Fruit fly (Drosophila melanogaster) whole organism, embryonic: ENCODE data around the gene CG14326.

Experiments
- Atf6 ChIP-seq: fragments of 200-800 bp; sonication (Bioruptor generic); IDR thresholded peaks from 2 replicates; pipeline ENCODE4 v1.3.6; 2022; ENCODE audit warnings: missing biosample characterization, missing genetic modification characterization
- B-H1 ChIP-seq: fragments of 200-800 bp; sonication (Bioruptor generic); IDR thresholded peaks from 3 replicates; pipeline ENCODE4 v1.3.6; 2022; ENCODE audit warnings: missing biosample characterization, missing genetic modification characterization
- Bteb2 ChIP-seq: fragments of 200-800 bp; sonication (Bioruptor generic); optimal IDR thresholded peaks from 2 replicates; lab custom pipeline; 2016; ENCODE audit warnings: missing biosample characterization, missing genetic modification characterization
- CG10147 ChIP-seq: fragments of 200-800 bp; sonication (Bioruptor generic); optimal IDR thresholded peaks from 2 replicates; lab custom pipeline; 2019; ENCODE audit warnings: missing biosample characterization, mild to moderate bottlenecking, missing genetic modification characterization, moderate library complexity
- CG11085 ChIP-seq: fragments of 200-800 bp; sonication (Bioruptor generic); IDR thresholded peaks from 2 replicates; pipeline ENCODE4 v1.3.6; 2022; ENCODE audit warnings: missing biosample characterization, missing genetic modification characterization
- CG12104 ChIP-seq: fragments of 200-800 bp; sonication (Bioruptor generic); optimal IDR thresholded peaks from 3 replicates; lab custom pipeline; 2016; ENCODE audit warnings: missing biosample characterization, missing genetic modification characterization
- CG12659 ChIP-seq: fragments of 200-800 bp; sonication (Bioruptor generic); optimal IDR thresholded peaks from 3 replicates; lab custom pipeline; 2017; ENCODE audit warnings: mild to moderate bottlenecking, missing biosample characterization, missing genetic modification reagents, missing genetic modification characterization
- CG13775 ChIP-seq: fragments of 200-800 bp; sonication (Bioruptor generic); optimal IDR thresholded peaks from 3 replicates; lab custom pipeline; 2017; ENCODE audit warnings: missing biosample characterization, mild to moderate bottlenecking, missing genetic modification characterization
- CG14050 ChIP-seq: fragments of 200-800 bp; sonication (Bioruptor generic); IDR thresholded peaks from 3 replicates; pipeline ENCODE4 v1.3.6; 2022; ENCODE audit warnings: missing biosample characterization, missing genetic modification characterization
- CG14667 ChIP-seq: fragments of 200-800 bp; sonication (Bioruptor generic); IDR thresholded peaks from 2 replicates; pipeline ENCODE4 v1.3.6; 2022; ENCODE audit warnings: missing biosample characterization, missing genetic modification characterization
- CG16863 ChIP-seq: fragments of 200-800 bp; sonication (Bioruptor generic); optimal IDR thresholded peaks from 3 replicates; lab custom pipeline; 2016; ENCODE audit warnings: missing biosample characterization, missing genetic modification characterization
- CG17612 ChIP-seq: fragments of 200-800 bp; sonication (Bioruptor generic); IDR thresholded peaks from 2 replicates; pipeline ENCODE4 v1.3.6; 2022; ENCODE audit warnings: missing biosample characterization, missing genetic modification characterization
- CG17802 ChIP-seq: fragments of 200-800 bp; sonication (Bioruptor generic); optimal IDR thresholded peaks from 2 replicates; lab custom pipeline; 2018; ENCODE audit warnings: missing biosample characterization, mild to moderate bottlenecking, missing genetic modification characterization, moderate library complexity
- CG2712 ChIP-seq: fragments of 200-800 bp; optimal IDR thresholded peaks from 3 replicates; lab custom pipeline; 2019; ENCODE audit warnings: missing biosample characterization, mild to moderate bottlenecking, missing genetic modification characterization, moderate library complexity
- CG2875 ChIP-seq: fragments of 200-800 bp; sonication (Bioruptor generic); optimal IDR thresholded peaks from 2 replicates; lab custom pipeline; 2017; ENCODE audit warnings: missing biosample characterization, mild to moderate bottlenecking, missing genetic modification characterization, missing genetic modification reagents
- CG31388 ChIP-seq: fragments of 200-800 bp; sonication (Bioruptor generic); optimal IDR thresholded peaks from 2 replicates; lab custom pipeline; 2016; ENCODE audit warnings: missing biosample characterization, missing genetic modification characterization
- CG6272 ChIP-seq: fragments of 200-800 bp; sonication (Bioruptor generic); IDR thresholded peaks from 2 replicates; pipeline ENCODE4 v1.3.6; 2022; ENCODE audit warnings: missing biosample characterization, missing genetic modification characterization
- CG7357 ChIP-seq: fragments of 200-800 bp; sonication (Bioruptor generic); IDR thresholded peaks from 3 replicates; pipeline ENCODE4 v1.3.6; 2022; ENCODE audit warnings: missing biosample characterization, missing genetic modification characterization
- CG7372 ChIP-seq: fragments of 200-800 bp; sonication (Bioruptor generic); IDR thresholded peaks from 2 replicates; pipeline ENCODE4 v1.3.6; 2022; ENCODE audit warnings: missing biosample characterization, missing genetic modification characterization
- CG7745 ChIP-seq: fragments of 200-800 bp; sonication (Bioruptor generic); optimal IDR thresholded peaks from 2 replicates; lab custom pipeline; 2018; ENCODE audit warnings: missing biosample characterization, mild to moderate bottlenecking, missing genetic modification characterization, moderate library complexity
- CG8924 ChIP-seq: fragments of 200-800 bp; optimal IDR thresholded peaks from 3 replicates; lab custom pipeline; 2019; ENCODE audit warnings: missing biosample characterization, mild to moderate bottlenecking, missing genetic modification characterization, moderate library complexity
- Chrac-16 ChIP-seq: fragments of 200-800 bp; sonication (Bioruptor generic); optimal IDR thresholded peaks from 3 replicates; lab custom pipeline; 2016; ENCODE audit warnings: missing biosample characterization, missing genetic modification characterization
- CkIIα-i1 ChIP-seq: fragments of 200-800 bp; sonication (Bioruptor generic); IDR thresholded peaks from 2 replicates; pipeline ENCODE4 v1.3.6; 2022; ENCODE audit warnings: missing biosample characterization, missing genetic modification characterization
- Fer1 ChIP-seq: fragments of 200-800 bp; sonication (Bioruptor generic); optimal IDR thresholded peaks from 2 replicates; lab custom pipeline; 2017; ENCODE audit warnings: missing biosample characterization, mild to moderate bottlenecking, missing genetic modification characterization
- Gug ChIP-seq: fragments of 200-800 bp; sonication (Bioruptor generic); IDR thresholded peaks from 4 replicates; pipeline ENCODE4 v1.3.6; 2022; ENCODE audit warnings: missing biosample characterization, missing genetic modification characterization
- HmgZ ChIP-seq: fragments of 200-800 bp; sonication (Bioruptor generic); optimal IDR thresholded peaks from 2 replicates; lab custom pipeline; 2018; ENCODE audit warnings: missing biosample characterization, mild to moderate bottlenecking, missing genetic modification characterization
- Hr3 ChIP-seq: fragments of 200-800 bp; sonication (Bioruptor generic); optimal IDR thresholded peaks from 3 replicates; lab custom pipeline; 2016; ENCODE audit warnings: missing biosample characterization, missing genetic modification characterization
- Hr51 ChIP-seq, 2 experiments: fragments of 200-800 bp; sonication (Bioruptor generic); optimal IDR thresholded peaks; 2 replicates in 1 of 2; 3 replicates in 1 of 2; lab custom pipeline; 2016 to 2018; ENCODE audit warnings: missing biosample characterization in 2 of 2, missing genetic modification characterization in 2 of 2, mild to moderate bottlenecking in 1 of 2, moderate library complexity in 1 of 2
- MTF-1 ChIP-seq: fragments of 200-800 bp; sonication (Bioruptor generic); optimal IDR thresholded peaks from 2 replicates; lab custom pipeline; 2018; ENCODE audit warnings: missing biosample characterization, mild to moderate bottlenecking, missing genetic modification characterization, borderline replicate concordance
- Max ChIP-seq: fragments of 200-800 bp; sonication (Bioruptor generic); optimal IDR thresholded peaks from 2 replicates; lab custom pipeline; 2016; ENCODE audit warnings: missing biosample characterization, mild to moderate bottlenecking, missing genetic modification characterization
- NC2β ChIP-seq: fragments of 200-800 bp; sonication (Bioruptor generic); optimal IDR thresholded peaks from 2 replicates; lab custom pipeline; 2016; ENCODE audit warnings: missing biosample characterization, missing genetic modification characterization
- Pdp1 ChIP-seq, 2 experiments: fragments of 200-800 bp; sonication (Bioruptor generic); optimal IDR thresholded peaks; 3 replicates each; lab custom pipeline; 2016; ENCODE audit warnings: missing biosample characterization in 2 of 2, missing genetic modification characterization in 2 of 2, mild to moderate bottlenecking in 1 of 2, moderate library complexity in 1 of 2
- Ptx1 ChIP-seq: fragments of 200-800 bp; sonication (Bioruptor generic); IDR thresholded peaks from 2 replicates; pipeline ENCODE4 v1.3.6; 2022; ENCODE audit warnings: missing biosample characterization, missing genetic modification characterization
- Rfx ChIP-seq: fragments of 200-800 bp; sonication (Bioruptor generic); IDR thresholded peaks from 2 replicates; pipeline ENCODE4 v1.3.6; 2022; ENCODE audit warnings: missing biosample characterization, missing genetic modification characterization
- Sin3A ChIP-seq: fragments of >200 bp; optimal IDR thresholded peaks from 2 replicates; lab custom pipeline; 2018
- Six4 ChIP-seq: fragments of 200-800 bp; sonication (Bioruptor generic); optimal IDR thresholded peaks from 2 replicates; lab custom pipeline; 2016; ENCODE audit warnings: missing biosample characterization, missing genetic modification characterization
- bowl ChIP-seq: fragments of 200-800 bp; sonication (Bioruptor generic); IDR thresholded peaks from 2 replicates; pipeline ENCODE4 v1.3.6; 2022; ENCODE audit warnings: missing biosample characterization, missing genetic modification characterization
- chn ChIP-seq: fragments of 200-800 bp; sonication (Bioruptor generic); optimal IDR thresholded peaks from 2 replicates; lab custom pipeline; 2016; ENCODE audit warnings: missing biosample characterization, missing genetic modification characterization
- crc ChIP-seq: fragments of 200-800 bp; sonication (Bioruptor generic); optimal IDR thresholded peaks from 2 replicates; lab custom pipeline; 2016; ENCODE audit warnings: missing biosample characterization, missing genetic modification characterization
- croc ChIP-seq: fragments of 200-800 bp; sonication (Bioruptor generic); conservative IDR thresholded peaks from 3 replicates; pipeline ENCODE4 v1.3.6; 2022; ENCODE audit warnings: missing biosample characterization, missing genetic modification characterization
- crol ChIP-seq: fragments of 200-800 bp; sonication (Bioruptor generic); IDR thresholded peaks from 2 replicates; pipeline ENCODE4 v1.3.6; 2022; ENCODE audit warnings: missing biosample characterization, missing genetic modification characterization
- cwo ChIP-seq: fragments of 200-800 bp; sonication (Bioruptor generic); optimal IDR thresholded peaks from 3 replicates; lab custom pipeline; 2017; ENCODE audit warnings: missing biosample characterization, missing genetic modification characterization, mild to moderate bottlenecking, moderate library complexity, missing genetic modification reagents
- disco-r ChIP-seq: fragments of 200-800 bp; sonication (Bioruptor generic); optimal IDR thresholded peaks from 2 replicates; lab custom pipeline; 2016; ENCODE audit warnings: missing biosample characterization, missing genetic modification characterization
- dmrt11E ChIP-seq: fragments of 200-800 bp; sonication (Bioruptor generic); optimal IDR thresholded peaks from 3 replicates; lab custom pipeline; 2018; ENCODE audit warnings: missing biosample characterization, mild to moderate bottlenecking, missing genetic modification characterization, moderate library complexity
- gem ChIP-seq: fragments of 200-800 bp; sonication (Bioruptor generic); optimal IDR thresholded peaks from 2 replicates; lab custom pipeline; 2019; ENCODE audit warnings: missing biosample characterization, mild to moderate bottlenecking, missing genetic modification characterization, moderate library complexity
- grn ChIP-seq: fragments of 200-800 bp; sonication (Bioruptor generic); optimal IDR thresholded peaks from 3 replicates; lab custom pipeline; 2017; ENCODE audit warnings: missing biosample characterization, missing genetic modification characterization
- gro ChIP-seq: fragments of 200-800 bp; sonication (Bioruptor generic); optimal IDR thresholded peaks from 2 replicates; lab custom pipeline; 2016; ENCODE audit warnings: missing biosample characterization, missing genetic modification characterization
- hth ChIP-seq: fragments of >200 bp; optimal IDR thresholded peaks from 2 replicates; lab custom pipeline; 2017; ENCODE audit warnings: inconsistent platforms
- p53 ChIP-seq: fragments of 200-800 bp; sonication (Bioruptor generic); optimal IDR thresholded peaks from 2 replicates; lab custom pipeline; 2016; ENCODE audit warnings: missing biosample characterization, missing genetic modification characterization
- wor ChIP-seq: fragments of 200-800 bp; sonication (Bioruptor generic); IDR thresholded peaks from 2 replicates; pipeline ENCODE4 v1.3.6; 2022; ENCODE audit warnings: missing biosample characterization, missing genetic modification characterization

CG14326 gene

dm6 chr3R:17604198-17604879 is 14.6 kb upstream of the CG14326 start (continued):
- TF ChIP-seq CG8924 (tag; lab: Kevin White, UChicago) = peak; percentile 94
- TF ChIP-seq gro (GFP tag; lab: Kevin White, UChicago) = no peak
- peak; percentile 50 to 93 for TF ChIP-seq Pdp1 (GFP tag; optimal IDR thresholded peaks at IDR 0.05; lab: Kevin White, UChicago)
- peak; percentile 69 for TF ChIP-seq CG7357 (GFP tag; lab: Robert Waterston, UW)
- peak; percentile 94 for TF ChIP-seq gem (tag; lab: Kevin White, UChicago)
- TF ChIP-seq crol = peak; percentile 84
- TF ChIP-seq CG12659 = peak; percentile 78
- peak; percentile 92 for TF ChIP-seq dmrt11E (tag; lab: Kevin White, UChicago)
- peak; percentile 17 to 84 for TF ChIP-seq Hr51 (GFP tag; optimal IDR thresholded peaks at IDR 0.05; lab: Kevin White, UChicago)
- TF ChIP-seq CG6272 (GFP tag; lab: Robert Waterston, UW) = peak; percentile 33; the same call in 1 of the 2 replicates
- TF ChIP-seq Hr3 (GFP tag; lab: Kevin White, UChicago) = peak; percentile 76
- TF ChIP-seq grn (GFP tag; lab: Kevin White, UChicago) = no peak
- peak; percentile 58 for TF ChIP-seq Six4 (GFP tag; lab: Kevin White, UChicago)
- peak; percentile 26; the same call in 1 of the 4 replicates for TF ChIP-seq Gug (GFP tag; lab: Robert Waterston, UW)
- TF ChIP-seq CG10147 (GFP tag; lab: Kevin White, UChicago) = peak; percentile 87
- peak; percentile 57 for TF ChIP-seq CG17802
- peak; percentile 90 for TF ChIP-seq Fer1
- peak; percentile 26; the same call in 1 of the 3 replicates for TF ChIP-seq B-H1 (GFP tag; lab: Robert Waterston, UW)
- TF ChIP-seq wor (GFP tag; lab: Robert Waterston, UW) = peak; percentile 61
- TF ChIP-seq CG14667 (GFP tag; lab: Robert Waterston, UW) = peak; percentile 22; the same call in 1 of the 2 replicates
- TF ChIP-seq cwo (GFP tag; lab: Kevin White, UChicago) = peak; percentile 79
- TF ChIP-seq p53 (GFP tag; lab: Kevin White, UChicago) = no peak
- TF ChIP-seq CG11085 (GFP tag; lab: Robert Waterston, UW) = 0 out of 2 replicates have a peak, but pooled peaks have one; percentile 19
- TF ChIP-seq Rfx (GFP tag; lab: Robert Waterston, UW) = peak; percentile 54
- peak; percentile 74 for TF ChIP-seq CG12104
- peak; percentile 47 for TF ChIP-seq CG17612
- TF ChIP-seq CG13775 (GFP tag; lab: Kevin White, UChicago) = peak; percentile 88
- TF ChIP-seq Ptx1 = peak; percentile 74
- peak; percentile 15 for TF ChIP-seq NC2β (GFP tag; lab: Kevin White, UChicago)
- TF ChIP-seq bowl (GFP tag; lab: Robert Waterston, UW) = no peak
- no peak for TF ChIP-seq Sin3A (lab: Kevin White, UChicago)
- TF ChIP-seq CkIIα-i1 (GFP tag; lab: Robert Waterston, UW) = no peak
- peak; percentile 35 for TF ChIP-seq CG16863
- TF ChIP-seq chn (GFP tag; lab: Kevin White, UChicago) = peak; percentile 84
- peak; percentile 56 for TF ChIP-seq CG31388 (GFP tag; lab: Kevin White, UChicago)
- peak; percentile 19 for TF ChIP-seq CG7372 (GFP tag; lab: Robert Waterston, UW)
- no peak for TF ChIP-seq CG7745
- no peak for TF ChIP-seq hth (lab: Kevin White, UChicago)
- peak; percentile 81 for TF ChIP-seq Chrac-16 (GFP tag; lab: Kevin White, UChicago)
- TF ChIP-seq CG2712 = peak; percentile 93
- no peak; the same call in 2 of the 3 replicates for TF ChIP-seq CG14050 (GFP tag; lab: Robert Waterston, UW)
- peak; percentile 82 for TF ChIP-seq croc (GFP tag; lab: Robert Waterston, UW)
- TF ChIP-seq disco-r (GFP tag; lab: Kevin White, UChicago) = no peak
- TF ChIP-seq HmgZ (tag; lab: Kevin White, UChicago) = no peak
- peak; percentile 57 for TF ChIP-seq MTF-1
- peak; percentile 31; the same call in 1 of the 2 replicates for TF ChIP-seq Atf6 (GFP tag; lab: Robert Waterston, UW)
- peak; percentile 72 for TF ChIP-seq CG2875 (GFP tag; lab: Kevin White, UChicago)
- TF ChIP-seq Bteb2 = no peak
- TF ChIP-seq Max (GFP tag; lab: Kevin White, UChicago) = peak; percentile 43
- TF ChIP-seq crc (GFP tag; lab: Kevin White, UChicago) = no peak
